Worm (Caenorhabditis elegans) whole organism, late embryonic: ENCODE data around the gene Y51A2D.8.

Experiments
- F13H6.1 ChIP-seq: sonication (generic microtip); optimal IDR thresholded peaks from 2 replicates; lab custom pipeline; 2016; ENCODE audit warnings: missing genetic modification characterization, missing compliant biosample characterization
- ahr-1 ChIP-seq: sonication (generic microtip); optimal IDR thresholded peaks from 2 replicates; lab custom pipeline; 2016; ENCODE audit warnings: missing genetic modification characterization, missing compliant biosample characterization
- ceh-14 ChIP-seq: sonication (generic microtip); optimal IDR thresholded peaks from 2 replicates; lab custom pipeline; 2016; ENCODE audit warnings: missing genotype, missing genetic modification characterization, missing compliant biosample characterization
- ceh-24 ChIP-seq: sonication (generic microtip); optimal IDR thresholded peaks from 2 replicates; lab custom pipeline; 2016; ENCODE audit warnings: mild to moderate bottlenecking, missing genetic modification characterization, missing compliant biosample characterization
- ceh-30 ChIP-seq: fragments of 150-350 bp; optimal IDR thresholded peaks from 2 replicates; lab custom pipeline; 2014; ENCODE audit warnings: missing biosample characterization, missing genetic modification characterization
- ceh-31 ChIP-seq: sonication (generic microtip); optimal IDR thresholded peaks from 2 replicates; lab custom pipeline; 2016; ENCODE audit warnings: missing genetic modification characterization, missing compliant biosample characterization
- ceh-34 ChIP-seq: sonication (generic microtip); optimal IDR thresholded peaks from 2 replicates; lab custom pipeline; 2016; ENCODE audit warnings: mild to moderate bottlenecking, missing genetic modification characterization, missing compliant biosample characterization
- ceh-45 ChIP-seq: fragments of 200-800 bp; sonication (Bioruptor generic); IDR thresholded peaks from 2 replicates; pipeline ENCODE4 v1.3.6; 2022; ENCODE audit warnings: missing genetic modification reagents, missing genetic modification characterization, missing compliant biosample characterization
- ceh-6 ChIP-seq: fragments of 200-800 bp; sonication (Bioruptor generic); optimal IDR thresholded peaks from 2 replicates; lab custom pipeline; 2018; ENCODE audit warnings: mild to moderate bottlenecking, missing genetic modification characterization, missing compliant biosample characterization
- dmd-4 ChIP-seq: sonication (generic microtip); optimal IDR thresholded peaks from 2 replicates; lab custom pipeline; 2016; ENCODE audit warnings: borderline replicate concordance, missing genetic modification characterization, missing compliant biosample characterization
- dve-1 ChIP-seq: sonication (generic microtip); optimal IDR thresholded peaks from 2 replicates; lab custom pipeline; 2017; ENCODE audit warnings: antibody characterized with exemption, mild to moderate bottlenecking, missing genetic modification characterization, missing compliant biosample characterization
- elt-2 ChIP-seq: sonication (generic microtip); optimal IDR thresholded peaks from 2 replicates; lab custom pipeline; 2016; ENCODE audit warnings: missing genetic modification reagents, missing genetic modification characterization, missing compliant biosample characterization
- ets-4 ChIP-seq: sonication (generic microtip); optimal IDR thresholded peaks from 2 replicates; lab custom pipeline; 2016; ENCODE audit warnings: missing genetic modification characterization, missing compliant biosample characterization
- fkh-10 ChIP-seq: fragments of 150-350 bp; optimal IDR thresholded peaks from 2 replicates; lab custom pipeline; 2014; ENCODE audit warnings: missing biosample characterization, missing genetic modification reagents, missing genetic modification characterization
- gmeb-2 ChIP-seq: sonication (generic microtip); optimal IDR thresholded peaks from 2 replicates; lab custom pipeline; 2016; ENCODE audit warnings: missing genetic modification characterization, inconsistent platforms, missing compliant biosample characterization
- hlh-13 ChIP-seq: fragments of 200-800 bp; sonication (Bioruptor generic); optimal IDR thresholded peaks from 2 replicates; lab custom pipeline; 2018; ENCODE audit warnings: mild to moderate bottlenecking, missing genetic modification characterization, missing compliant biosample characterization
- hlh-15 ChIP-seq: sonication (generic microtip); optimal IDR thresholded peaks from 2 replicates; lab custom pipeline; 2016; ENCODE audit warnings: missing genetic modification characterization, missing compliant biosample characterization
- hlh-30 ChIP-seq: sonication (generic microtip); optimal IDR thresholded peaks from 2 replicates; lab custom pipeline; 2017; ENCODE audit warnings: antibody characterized with exemption, missing genetic modification characterization, missing compliant biosample characterization; ENCODE audit not compliant: insufficient read depth
- lim-6 ChIP-seq: sonication (generic microtip); optimal IDR thresholded peaks from 2 replicates; lab custom pipeline; 2016; ENCODE audit warnings: missing genetic modification characterization, missing compliant biosample characterization
- lin-11 ChIP-seq: fragments of 200-800 bp; sonication (Bioruptor generic); optimal IDR thresholded peaks from 2 replicates; lab custom pipeline; 2018; ENCODE audit warnings: mild to moderate bottlenecking, missing genetic modification characterization, missing compliant biosample characterization
- madf-2 ChIP-seq: sonication (generic microtip); optimal IDR thresholded peaks from 2 replicates; lab custom pipeline; 2017; ENCODE audit warnings: missing genetic modification characterization, missing compliant biosample characterization
- mec-3 ChIP-seq: sonication (generic microtip); optimal IDR thresholded peaks from 2 replicates; lab custom pipeline; 2016; ENCODE audit warnings: borderline replicate concordance, missing genetic modification characterization, missing compliant biosample characterization
- nfya-1 ChIP-seq: sonication (generic microtip); optimal IDR thresholded peaks from 2 replicates; lab custom pipeline; 2017; ENCODE audit warnings: missing genetic modification characterization, mild to moderate bottlenecking, missing compliant biosample characterization, antibody characterized with exemption, moderate library complexity
- nhr-11 ChIP-seq: fragments of 150-350 bp; optimal IDR thresholded peaks from 2 replicates; lab custom pipeline; 2014; ENCODE audit warnings: missing biosample characterization, missing genetic modification characterization
- npax-4 ChIP-seq: sonication (generic microtip); optimal IDR thresholded peaks from 2 replicates; lab custom pipeline; 2016; ENCODE audit warnings: missing genetic modification characterization, missing compliant biosample characterization
- pha-2 ChIP-seq: sonication (generic microtip); optimal IDR thresholded peaks from 2 replicates; lab custom pipeline; 2017; ENCODE audit warnings: mild to moderate bottlenecking, missing genetic modification characterization, missing compliant biosample characterization
- pqm-1 ChIP-seq: sonication (generic microtip); optimal IDR thresholded peaks from 2 replicates; lab custom pipeline; 2016; ENCODE audit warnings: missing genetic modification characterization, missing compliant biosample characterization
- ref-2 ChIP-seq: sonication (generic microtip); optimal IDR thresholded peaks from 2 replicates; lab custom pipeline; 2016; ENCODE audit warnings: missing genetic modification characterization, missing compliant biosample characterization
- rnt-1 ChIP-seq: sonication (generic microtip); optimal IDR thresholded peaks from 2 replicates; lab custom pipeline; 2016; ENCODE audit warnings: missing genetic modification characterization, missing compliant biosample characterization
- sdc-2 ChIP-seq: sonication (generic microtip); optimal IDR thresholded peaks from 2 replicates; lab custom pipeline; 2016; ENCODE audit warnings: missing genotype, missing genetic modification characterization, missing compliant biosample characterization
- sox-2 ChIP-seq: fragments of 200-800 bp; sonication (Bioruptor generic); IDR thresholded peaks from 2 replicates; pipeline ENCODE4 v1.3.6; 2022; ENCODE audit warnings: missing genetic modification reagents, missing genetic modification characterization, missing compliant biosample characterization
- sox-4 ChIP-seq: sonication (generic microtip); optimal IDR thresholded peaks from 2 replicates; lab custom pipeline; 2017; ENCODE audit warnings: mild to moderate bottlenecking, missing genetic modification characterization, inconsistent platforms, missing compliant biosample characterization
- tbx-2 ChIP-seq: sonication (generic microtip); optimal IDR thresholded peaks from 2 replicates; lab custom pipeline; 2016; ENCODE audit warnings: missing genetic modification characterization, missing compliant biosample characterization
- tbx-7 ChIP-seq: sonication (generic microtip); optimal IDR thresholded peaks from 2 replicates; lab custom pipeline; 2016; ENCODE audit warnings: missing genotype, missing genetic modification characterization, missing compliant biosample characterization
- ttx-3 ChIP-seq: sonication (generic microtip); optimal IDR thresholded peaks from 2 replicates; lab custom pipeline; 2016; ENCODE audit warnings: missing genetic modification reagents, missing genetic modification characterization, missing compliant biosample characterization
- unc-3 ChIP-seq, 2 experiments: fragments of 200-800 bp in 1 of 2; sonication (Bioruptor generic) in 1 of 2; sonication (generic microtip) in 1 of 2; conservative IDR thresholded peaks in 1 of 2; optimal IDR thresholded peaks in 1 of 2; 2 replicates each; pipeline versions ENCODE4 v1.3.6 to Lab custom; 2016 to 2022; ENCODE audit warnings: missing compliant biosample characterization in 2 of 2, missing genetic modification characterization in 2 of 2, missing genetic modification reagents in 1 of 2
- unc-42 ChIP-seq: sonication (generic microtip); optimal IDR thresholded peaks from 2 replicates; lab custom pipeline; 2016; ENCODE audit warnings: missing genotype, missing genetic modification characterization, missing compliant biosample characterization
- ztf-16 ChIP-seq: sonication (generic microtip); optimal IDR thresholded peaks from 2 replicates; lab custom pipeline; 2017; ENCODE audit warnings: missing genetic modification characterization, missing compliant biosample characterization

The Y51A2D.8 gene

ce11 chrV:18579684-18580083 lies 26.0 kb upstream of the Y51A2D.8 start, which contains the start of gene Y51A2D.13:
TSS of gene Y51A2D.13 (minus strand) at chrV:18579784.
- TF ChIP-seq lin-11 (tag; lab: Kevin White, UChicago): no peak
- TF ChIP-seq ahr-1 (tag; lab: Kevin White, UChicago): no peak
- no peak for TF ChIP-seq hlh-15 (tag; lab: Kevin White, UChicago)
- TF ChIP-seq nhr-11 (tag; lab: Kevin White, UChicago): no peak
- TF ChIP-seq hlh-30 (tag; lab: Kevin White, UChicago): no peak
- no peak for TF ChIP-seq pqm-1 (tag; lab: Kevin White, UChicago)
- no peak for TF ChIP-seq sdc-2 (tag; lab: Kevin White, UChicago)
- TF ChIP-seq ceh-45 (GFP tag; lab: Robert Waterston, UW): no peak
- TF ChIP-seq hlh-13: no peak
- no peak for TF ChIP-seq ceh-24 (tag; lab: Kevin White, UChicago)
- TF ChIP-seq mec-3 (tag; lab: Kevin White, UChicago): no peak
- no peak for TF ChIP-seq ceh-31 (tag; lab: Kevin White, UChicago)
- TF ChIP-seq rnt-1 (tag; lab: Kevin White, UChicago): no peak
- TF ChIP-seq tbx-7 (tag; lab: Kevin White, UChicago): no peak
- no peak for TF ChIP-seq fkh-10
- no peak for TF ChIP-seq sox-2 (GFP tag; lab: Robert Waterston, UW)
- no peak for TF ChIP-seq ceh-6 (GFP tag; lab: Kevin White, UChicago)
- TF ChIP-seq npax-4: no peak
- TF ChIP-seq pha-2: no peak

- TF ChIP-seq F13H6.1 (tag; lab: Kevin White, UChicago): no peak
- no peak for TF ChIP-seq hlh-30 (tag; lab: Kevin White, UChicago)
- no peak for TF ChIP-seq unc-42
- TF ChIP-seq ceh-34 (tag; lab: Kevin White, UChicago): no peak
- TF ChIP-seq fkh-10: no peak
- TF ChIP-seq hlh-13: no peak
- no peak for TF ChIP-seq nfya-1 (tag; lab: Kevin White, UChicago)
- TF ChIP-seq ceh-14 (tag; lab: Kevin White, UChicago): no peak
- no peak for TF ChIP-seq madf-2 (tag; lab: Kevin White, UChicago)
- no peak for TF ChIP-seq rnt-1 (tag; lab: Kevin White, UChicago)
- TF ChIP-seq gmeb-2 (tag; lab: Kevin White, UChicago): no peak
- no peak for TF ChIP-seq hlh-15 (tag; lab: Kevin White, UChicago)
- no peak for TF ChIP-seq ceh-30 (tag; lab: Kevin White, UChicago)
Observed at ce11 chrV:18578306-18578705, 24.7 kb upstream of the Y51A2D.8 start.

ce11 chrV:18577458-18578078 lies 23.9 kb upstream of the Y51A2D.8 start:
- TF ChIP-seq sox-2 (GFP tag; lab: Robert Waterston, UW): no peak
- TF ChIP-seq elt-2: peak; percentile 79
- TF ChIP-seq, all 69 proteins: peak for 1

ce11 chrV:18576128-18576527 lies 22.5 kb upstream of the Y51A2D.8 start:
- TF ChIP-seq ref-2 (tag; lab: Kevin White, UChicago) (no peak), sox-4 (no peak), ets-4 (no peak), ceh-45 (GFP tag; lab: Robert Waterston, UW) (no peak), unc-3 (GFP tag; conservative IDR thresholded peaks at IDR 0.05; lab: Robert Waterston, UW) (no peak), unc-3 (tag; optimal IDR thresholded peaks at IDR 0.05; lab: Kevin White, UChicago) (no peak), gmeb-2 (tag; lab: Kevin White, UChicago) (no peak), dve-1 (tag; lab: Kevin White, UChicago) (no peak), ztf-16 (tag; lab: Kevin White, UChicago) (no peak), dmd-4 (tag; lab: Kevin White, UChicago) (no peak), ttx-3 (tag; lab: Kevin White, UChicago) (no peak), tbx-2 (no peak), F13H6.1 (tag; lab: Kevin White, UChicago) (no peak), unc-42 (no peak), lim-6 (tag; lab: Kevin White, UChicago) (no peak), elt-2 (no peak), tbx-7 (tag; lab: Kevin White, UChicago) (no peak)
